Worm (Caenorhabditis elegans) whole organism, midembryonic: ENCODE data around the gene C18G1.1.

ENCODE experiments used
- T22C8.4 ChIP-seq: fragments of 200-800 bp; sonication (Bioruptor generic); IDR thresholded peaks from 2 replicates; pipeline ENCODE4 v1.3.6; 2022; ENCODE audit warnings: missing genetic modification characterization, missing compliant biosample characterization
- cog-1 ChIP-seq: sonication (generic microtip); optimal IDR thresholded peaks from 2 replicates; lab custom pipeline; 2016; ENCODE audit warnings: missing genetic modification characterization, missing compliant biosample characterization
- flt-1 ChIP-seq: fragments of 200-800 bp; sonication (Bioruptor generic); IDR thresholded peaks from 2 replicates; pipeline ENCODE4 v1.3.6; 2022; ENCODE audit warnings: missing genetic modification characterization, missing compliant biosample characterization
- klf-2 ChIP-seq: fragments of 200-800 bp; sonication (Bioruptor generic); conservative IDR thresholded peaks from 2 replicates; pipeline ENCODE4 v1.3.6; 2022; ENCODE audit warnings: missing genetic modification reagents, missing genetic modification characterization, missing compliant biosample characterization
- med-1 ChIP-seq: sonication (generic microtip); optimal IDR thresholded peaks from 2 replicates; lab custom pipeline; 2017; ENCODE audit warnings: missing genetic modification characterization, mild to moderate bottlenecking, missing compliant biosample characterization, antibody characterized with exemption, missing genetic modification reagents; ENCODE audit not compliant: insufficient read depth
- ref-1 ChIP-seq: fragments of 200-800 bp; sonication (Bioruptor generic); conservative IDR thresholded peaks from 2 replicates; pipeline ENCODE4 v1.3.6; 2022; ENCODE audit warnings: missing genetic modification reagents, missing genetic modification characterization, missing compliant biosample characterization
- tab-1 ChIP-seq: fragments of 200-800 bp; sonication (Bioruptor generic); IDR thresholded peaks from 2 replicates; pipeline ENCODE4 v1.3.6; 2022; ENCODE audit warnings: missing genetic modification characterization, missing compliant biosample characterization
- ztf-23 ChIP-seq: fragments of 200-800 bp; sonication (Bioruptor generic); IDR thresholded peaks from 2 replicates; pipeline ENCODE4 v1.3.6; 2022; ENCODE audit warnings: missing genetic modification reagents, missing genetic modification characterization, missing compliant biosample characterization
- ztf-29 ChIP-seq: fragments of 200-800 bp; sonication (Bioruptor generic); IDR thresholded peaks from 2 replicates; pipeline ENCODE4 v1.3.6; 2022; ENCODE audit warnings: missing genetic modification reagents, missing genetic modification characterization, missing compliant biosample characterization

DNA sequence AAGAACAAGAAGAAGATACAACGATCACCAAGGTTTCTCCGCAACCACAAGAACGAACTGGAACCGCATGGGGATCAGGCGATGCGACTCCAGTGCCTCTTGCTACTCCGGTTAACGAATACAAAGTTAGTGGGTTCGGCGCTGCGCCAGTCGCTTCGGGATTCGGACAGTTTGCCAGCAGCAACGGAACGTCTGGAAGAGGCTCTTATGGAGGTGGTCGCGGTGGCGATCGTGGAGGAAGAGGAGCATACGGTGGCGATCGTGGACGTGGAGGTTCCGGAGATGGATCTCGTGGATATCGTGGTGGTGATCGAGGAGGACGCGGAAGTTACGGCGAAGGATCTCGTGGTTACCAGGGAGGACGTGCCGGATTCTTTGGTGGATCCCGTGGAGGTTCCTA is 19.7 kb upstream of the C18G1.1 start:
- TF ChIP-seq flt-1 (GFP tag; lab: Robert Waterston, UW), result no peak
- TF ChIP-seq ztf-29 (GFP tag; lab: Robert Waterston, UW), result no peak
- no peak for TF ChIP-seq ztf-23 (GFP tag; lab: Robert Waterston, UW)
- TF ChIP-seq ref-1 (GFP tag; lab: Robert Waterston, UW), result no peak
- TF ChIP-seq cog-1 (tag; lab: Kevin White, UChicago), result no peak
- TF ChIP-seq T22C8.4 (GFP tag; lab: Robert Waterston, UW), result no peak
- no peak for TF ChIP-seq med-1 (GFP tag; lab: Kevin White, UChicago)
- no peak for TF ChIP-seq tab-1 (GFP tag; lab: Robert Waterston, UW)
- no peak for TF ChIP-seq klf-2 (GFP tag; lab: Robert Waterston, UW)
